Worm (Caenorhabditis elegans): ENCODE measurements around the gene del-5.

DNA sequence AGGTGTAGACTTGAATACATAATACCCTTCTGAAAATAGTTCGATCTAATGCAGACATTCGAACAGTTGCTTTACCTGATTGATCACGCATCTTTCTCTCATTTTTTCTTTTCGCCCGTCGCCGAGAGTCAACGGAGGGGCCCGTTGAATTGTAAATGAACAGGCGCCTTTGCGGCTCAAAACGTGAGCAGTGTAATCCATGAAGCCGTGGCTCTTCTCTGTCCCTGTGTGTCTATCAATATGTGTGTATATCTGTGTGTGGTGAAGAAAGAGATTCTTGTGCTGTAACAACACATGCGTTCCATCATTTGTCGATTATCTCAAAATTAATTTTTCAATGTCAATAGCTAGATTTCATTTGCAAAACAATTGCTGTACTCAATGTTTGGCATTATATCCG lies 27.6 kb upstream of the del-5 start:
- TF ChIP-seq ceh-44 (GFP tag; IDR thresholded peaks at IDR 0.05) = no peak
- no peak for TF ChIP-seq mep-1 (tag; optimal IDR thresholded peaks at IDR 0.05)
- TF ChIP-seq skn-1 (tag; optimal IDR thresholded peaks at IDR 0.05) = no peak
- no peak for TF ChIP-seq mdl-1 (tag; optimal IDR thresholded peaks at IDR 0.05)
- no peak for TF ChIP-seq nhr-77 (tag; optimal IDR thresholded peaks at IDR 0.05)
- TF ChIP-seq arid-1 (GFP tag; conservative IDR thresholded peaks at IDR 0.05) = no peak
- TF ChIP-seq nhr-41 (GFP tag; IDR thresholded peaks at IDR 0.05) = no peak
- TF ChIP-seq daf-16 (GFP tag; optimal IDR thresholded peaks at IDR 0.05) = peak in 1 of 2 experiments; percentile 67
- TF ChIP-seq daf-16 (tag; optimal IDR thresholded peaks at IDR 0.05) = no peak

All from whole organism, L4 larva.